Worm (Caenorhabditis elegans) whole organism, L4 larva: ENCODE measurements around the gene T01G6.1.

Experiments used
- F37D6.2 ChIP-seq: sonication (generic microtip); optimal IDR thresholded peaks from 2 replicates; lab custom pipeline; 2016; ENCODE audit warnings: mild to moderate bottlenecking, missing genetic modification characterization, missing compliant biosample characterization
- F49E8.2 ChIP-seq: sonication (generic microtip); optimal IDR thresholded peaks from 2 replicates; lab custom pipeline; 2016; ENCODE audit warnings: missing compliant biosample characterization, mild to moderate bottlenecking, missing genetic modification characterization, borderline replicate concordance
- Y105C5A.15 ChIP-seq: fragments of 200-800 bp; sonication (Bioruptor generic); IDR thresholded peaks from 2 replicates; pipeline ENCODE4 v1.3.6; 2022; ENCODE audit warnings: missing genetic modification characterization, missing compliant biosample characterization
- Y5F2A.4 ChIP-seq: fragments of 200-800 bp; sonication (Bioruptor generic); optimal IDR thresholded peaks from 2 replicates; lab custom pipeline; 2018; ENCODE audit warnings: mild to moderate bottlenecking, missing genetic modification characterization, missing compliant biosample characterization
- ZK337.2 ChIP-seq: fragments of 200-800 bp; sonication (Bioruptor generic); IDR thresholded peaks from 2 replicates; pipeline ENCODE4 v1.3.6; 2022; ENCODE audit warnings: missing genetic modification reagents, missing genetic modification characterization, missing compliant biosample characterization
- ceh-32 ChIP-seq: sonication (generic microtip); optimal IDR thresholded peaks from 2 replicates; lab custom pipeline; 2016; ENCODE audit warnings: mild to moderate bottlenecking, missing genetic modification characterization, missing compliant biosample characterization; ENCODE audit not compliant: poor library complexity
- daf-16 ChIP-seq, 3 experiments: sonication (generic microtip); optimal IDR thresholded peaks; 2 replicates each; lab custom pipeline; 2016 to 2017; ENCODE audit warnings: missing genetic modification characterization in 3 of 3, missing genetic modification reagents in 3 of 3, mild to moderate bottlenecking in 2 of 3, missing compliant biosample characterization in 2 of 3, missing biosample characterization in 1 of 3, moderate library complexity in 1 of 3
- daf-19 ChIP-seq: fragments of 200-800 bp; sonication (Bioruptor generic); conservative IDR thresholded peaks from 2 replicates; pipeline ENCODE4 v1.3.6; 2022; ENCODE audit warnings: missing genetic modification characterization, missing compliant biosample characterization
- daf-8 ChIP-seq: fragments of 200-800 bp; sonication (Bioruptor generic); IDR thresholded peaks from 2 replicates; pipeline ENCODE4 v1.3.6; 2022; ENCODE audit warnings: missing genetic modification characterization, missing compliant biosample characterization
- dmd-6 ChIP-seq: fragments of 200-800 bp; sonication (Bioruptor generic); IDR thresholded peaks from 2 replicates; pipeline ENCODE4 v1.3.6; 2022; ENCODE audit warnings: missing genetic modification reagents, missing genetic modification characterization, missing compliant biosample characterization
- dmd-8 ChIP-seq: fragments of 200-800 bp; sonication (Bioruptor generic); IDR thresholded peaks from 2 replicates; pipeline ENCODE4 v1.3.6; 2022; ENCODE audit warnings: missing genetic modification characterization, missing compliant biosample characterization
- dmd-9 ChIP-seq: fragments of 200-800 bp; sonication (Bioruptor generic); IDR thresholded peaks from 2 replicates; pipeline ENCODE4 v1.3.6; 2022; ENCODE audit warnings: missing genetic modification reagents, missing genetic modification characterization, missing compliant biosample characterization
- duxl-1 ChIP-seq: sonication (generic microtip); optimal IDR thresholded peaks from 2 replicates; lab custom pipeline; 2016; ENCODE audit warnings: mild to moderate bottlenecking, missing genetic modification characterization, moderate library complexity, missing compliant biosample characterization; ENCODE audit not compliant: poor library complexity
- dve-1 ChIP-seq: sonication (generic microtip); optimal IDR thresholded peaks from 2 replicates; lab custom pipeline; 2017; ENCODE audit warnings: antibody characterized with exemption, mild to moderate bottlenecking, missing genetic modification characterization, missing compliant biosample characterization; ENCODE audit not compliant: insufficient read depth
- egl-43 ChIP-seq: fragments of 200-800 bp; sonication (Bioruptor generic); IDR thresholded peaks from 2 replicates; pipeline ENCODE4 v1.3.6; 2022; ENCODE audit warnings: missing genetic modification reagents, missing genetic modification characterization, missing compliant biosample characterization
- hlh-11 ChIP-seq: fragments of 200-800 bp; sonication (Bioruptor generic); optimal IDR thresholded peaks from 2 replicates; lab custom pipeline; 2018; ENCODE audit warnings: mild to moderate bottlenecking, missing genetic modification characterization, missing compliant biosample characterization
- hlh-30 ChIP-seq: sonication (generic microtip); optimal IDR thresholded peaks from 2 replicates; lab custom pipeline; 2017; ENCODE audit warnings: antibody characterized with exemption, mild to moderate bottlenecking, missing genetic modification characterization, missing compliant biosample characterization; ENCODE audit not compliant: insufficient read depth
- lin-13 ChIP-seq: fragments of 150-350 bp; optimal IDR thresholded peaks from 2 replicates; lab custom pipeline; 2014; ENCODE audit warnings: missing biosample characterization, missing genetic modification reagents, missing genetic modification characterization
- lin-38 ChIP-seq: fragments of 200-800 bp; sonication (Bioruptor generic); IDR thresholded peaks from 2 replicates; pipeline ENCODE4 v1.3.6; 2022; ENCODE audit warnings: missing genetic modification reagents, missing genetic modification characterization, missing compliant biosample characterization
- lir-3 ChIP-seq: sonication (generic microtip); optimal IDR thresholded peaks from 2 replicates; lab custom pipeline; 2016; ENCODE audit warnings: mild to moderate bottlenecking, missing genetic modification characterization, missing compliant biosample characterization
- lsy-2 ChIP-seq, 2 experiments: fragments of 150-350 bp in 1 of 2; sonication (generic microtip) in 1 of 2; optimal IDR thresholded peaks; 2 replicates each; lab custom pipeline; 2014 to 2017; ENCODE audit warnings: missing biosample characterization in 2 of 2, missing genetic modification characterization in 2 of 2
- madf-5 ChIP-seq, 2 experiments: fragments of 200-800 bp; sonication (Bioruptor generic); IDR thresholded peaks; 2 replicates each; pipeline ENCODE4 v1.3.6; 2022; ENCODE audit warnings: missing compliant biosample characterization in 2 of 2, missing genetic modification characterization in 2 of 2
- mdl-1 ChIP-seq, 2 experiments: fragments of 150-350 bp in 1 of 2; sonication (generic microtip) in 1 of 2; optimal IDR thresholded peaks; 2 replicates each; lab custom pipeline; 2014 to 2017; ENCODE audit warnings: missing biosample characterization in 2 of 2, missing genetic modification characterization in 2 of 2
- mep-1 ChIP-seq: fragments of 150-350 bp; sonication (generic microtip); optimal IDR thresholded peaks from 3 replicates; lab custom pipeline; 2014; ENCODE audit warnings: missing biosample characterization, missing genetic modification characterization
- nhr-102 ChIP-seq: sonication (generic microtip); optimal IDR thresholded peaks from 2 replicates; lab custom pipeline; 2016; ENCODE audit warnings: mild to moderate bottlenecking, missing genetic modification characterization, moderate library complexity, missing compliant biosample characterization
- nhr-25 ChIP-seq: sonication (generic microtip); optimal IDR thresholded peaks from 2 replicates; lab custom pipeline; 2017; ENCODE audit warnings: missing genetic modification characterization, mild to moderate bottlenecking, missing compliant biosample characterization, antibody characterized with exemption, moderate library complexity, borderline replicate concordance; ENCODE audit not compliant: insufficient read depth
- nhr-28 ChIP-seq: fragments of 150-350 bp; optimal IDR thresholded peaks from 2 replicates; lab custom pipeline; 2014; ENCODE audit warnings: missing biosample characterization, missing genetic modification characterization
- nhr-41 ChIP-seq: fragments of 200-800 bp; sonication (Bioruptor generic); IDR thresholded peaks from 2 replicates; pipeline ENCODE4 v1.3.6; 2022; ENCODE audit warnings: missing genetic modification reagents, missing genetic modification characterization, missing compliant biosample characterization
- nhr-48 ChIP-seq: sonication (generic microtip); optimal IDR thresholded peaks from 2 replicates; lab custom pipeline; 2016; ENCODE audit warnings: mild to moderate bottlenecking, missing genetic modification characterization, missing compliant biosample characterization
- nhr-77 ChIP-seq: fragments of 150-350 bp; optimal IDR thresholded peaks from 2 replicates; lab custom pipeline; 2014; ENCODE audit warnings: missing biosample characterization, missing genetic modification characterization
- pha-4 ChIP-seq, 2 experiments: fragments of 150-350 bp in 1 of 2; fragments of 200-800 bp in 1 of 2; sonication (Bioruptor generic) in 1 of 2; IDR thresholded peaks in 1 of 2; optimal IDR thresholded peaks in 1 of 2; 2 replicates each; pipeline versions ENCODE4 v1.3.6 to Lab custom; 2014 to 2022; ENCODE audit warnings: missing genetic modification characterization in 2 of 2, missing genetic modification reagents in 2 of 2, missing biosample characterization in 1 of 2, missing compliant biosample characterization in 1 of 2
- pqm-1 ChIP-seq: sonication (generic microtip); optimal IDR thresholded peaks from 2 replicates; lab custom pipeline; 2017; ENCODE audit warnings: missing biosample characterization, missing genetic modification characterization
- rbr-2 ChIP-seq: sonication (generic microtip); optimal IDR thresholded peaks from 2 replicates; lab custom pipeline; 2016; ENCODE audit warnings: missing genotype, missing genetic modification characterization, missing compliant biosample characterization
- sdz-12 ChIP-seq: fragments of 200-800 bp; sonication (Bioruptor generic); optimal IDR thresholded peaks from 2 replicates; lab custom pipeline; 2018; ENCODE audit warnings: mild to moderate bottlenecking, missing genetic modification characterization, missing compliant biosample characterization
- snpc-4 ChIP-seq: fragments of 150-350 bp; optimal IDR thresholded peaks from 2 replicates; lab custom pipeline; 2014; ENCODE audit warnings: missing biosample characterization, missing genetic modification characterization
- spr-3 ChIP-seq: fragments of 200-800 bp; sonication (Bioruptor generic); optimal IDR thresholded peaks from 2 replicates; lab custom pipeline; 2018; ENCODE audit warnings: mild to moderate bottlenecking, missing genetic modification characterization, missing compliant biosample characterization
- tag-97 ChIP-seq: fragments of 200-800 bp; sonication (Bioruptor generic); IDR thresholded peaks from 2 replicates; pipeline ENCODE4 v1.3.6; 2022; ENCODE audit warnings: missing genetic modification characterization, missing compliant biosample characterization
- unc-130 ChIP-seq: sonication (generic microtip); optimal IDR thresholded peaks from 2 replicates; lab custom pipeline; 2016; ENCODE audit warnings: missing genetic modification reagents, missing genetic modification characterization, missing compliant biosample characterization
- unc-62 ChIP-seq, 3 experiments: fragments of 150-350 bp in 1 of 3; sonication (generic microtip); optimal IDR thresholded peaks in 2 of 3; peaks in 1 of 3; 1 replicate in 1 of 3; 2 replicates in 2 of 3; lab custom pipeline; 2014 to 2017; ENCODE audit warnings: missing biosample characterization in 3 of 3, missing genetic modification characterization in 3 of 3, missing genetic modification reagents in 3 of 3, missing genotype in 1 of 3
- zag-1 ChIP-seq: fragments of 150-350 bp; optimal IDR thresholded peaks from 2 replicates; lab custom pipeline; 2014; ENCODE audit warnings: missing biosample characterization, missing genetic modification characterization
- zfp-2 ChIP-seq: sonication (generic microtip); optimal IDR thresholded peaks from 2 replicates; lab custom pipeline; 2016; ENCODE audit warnings: mild to moderate bottlenecking, missing genetic modification characterization, missing compliant biosample characterization
- ztf-7 ChIP-seq: fragments of 150-350 bp; optimal IDR thresholded peaks from 2 replicates; lab custom pipeline; 2014; ENCODE audit warnings: missing biosample characterization, missing genetic modification characterization

T01G6.1 gene

DNA sequence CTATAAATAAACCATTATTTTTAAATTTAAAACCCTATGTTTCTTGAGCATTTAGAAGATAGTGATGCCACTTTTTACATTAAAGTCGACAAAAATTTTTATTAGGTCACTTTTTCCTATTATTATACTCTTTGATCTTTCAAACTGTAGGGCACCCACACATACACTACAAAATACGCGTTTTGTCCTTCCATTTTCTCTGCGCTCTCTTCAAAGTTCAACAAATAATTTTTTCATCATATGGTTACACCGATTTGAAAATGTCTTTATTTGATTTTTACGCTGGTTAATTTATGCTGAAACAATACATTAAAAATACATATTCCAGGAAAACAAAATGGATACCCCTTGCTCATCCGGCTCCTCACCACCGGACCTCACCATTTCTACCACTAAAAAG is 35.2 kb upstream of the T01G6.1 start, which contains the start of gene nhr-202:
TSS of gene nhr-202 (plus strand) at position 326 of the 400 bp plus-strand sequence.
- TF ChIP-seq nhr-28 (peak; percentile 100), hlh-11 (tag; lab: Kevin White, UChicago) (peak; percentile 47), nhr-77 (tag; lab: Kevin White, UChicago) (peak; percentile 86), nhr-102 (tag; lab: Kevin White, UChicago) (peak; percentile 43), F49E8.2 (tag; lab: Kevin White, UChicago) (no peak), dve-1 (peak; percentile 58), mep-1 (peak; percentile 32), nhr-48 (peak; percentile 35), pqm-1 (peak; percentile 24), lir-3 (tag; lab: Kevin White, UChicago) (no peak), Y105C5A.15 (GFP tag; lab: Robert Waterston, UW) (no peak), hlh-30 (tag; lab: Kevin White, UChicago) (peak; percentile 12), dmd-8 (GFP tag; lab: Robert Waterston, UW) (no peak), lsy-2 (tag; optimal IDR thresholded peaks at IDR 0.05; lab: Kevin White, UChicago) (peak in 1 of 2 experiments; percentile 16), zag-1 (tag; lab: Kevin White, UChicago) (no peak), daf-8 (GFP tag; lab: Robert Waterston, UW) (no peak), daf-16 (GFP tag; optimal IDR thresholded peaks at IDR 0.05; lab: Kevin White, UChicago) (no peak), daf-16 (tag; optimal IDR thresholded peaks at IDR 0.05; lab: Kevin White, UChicago) (peak; percentile 59), ztf-7 (tag; lab: Kevin White, UChicago) (peak; percentile 76), dmd-6 (peak; percentile 75)

DNA sequence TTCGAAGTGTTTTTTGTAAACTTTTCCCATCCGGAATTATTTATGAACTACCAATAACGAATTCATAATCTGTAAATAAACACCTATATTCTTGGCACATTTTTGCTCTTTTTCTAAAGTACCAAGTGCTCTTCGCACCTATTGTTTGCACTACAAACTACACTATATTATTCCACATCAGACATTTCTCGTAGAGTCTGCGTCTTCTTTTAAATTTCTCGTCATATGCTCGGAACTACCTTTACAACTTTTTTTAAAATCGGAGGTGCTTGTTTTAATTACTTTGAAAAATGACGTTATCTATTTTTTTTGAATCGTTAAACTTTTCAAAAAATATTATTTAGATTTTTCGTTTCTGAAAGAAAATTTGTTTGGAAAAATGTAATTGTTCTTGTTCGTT is 32.7 kb upstream of the T01G6.1 start, which contains the start of gene nhr-201:
TSS of gene nhr-201 (plus strand) at position 29 of the 400 bp plus-strand sequence.
- no peak for TF ChIP-seq unc-62 (GFP tag; optimal IDR thresholded peaks at IDR 0.05 in 1 of 2; lab: Kevin White, UChicago)
- no peak for TF ChIP-seq unc-62 (tag; optimal IDR thresholded peaks at IDR 0.05; lab: Kevin White, UChicago)
- no peak for TF ChIP-seq zag-1 (tag; lab: Kevin White, UChicago)
- no peak for TF ChIP-seq lin-13 (GFP tag; lab: Kevin White, UChicago)
- peak; percentile 3 for TF ChIP-seq nhr-48
- peak; percentile 18 for TF ChIP-seq mep-1
- peak; percentile 59 for TF ChIP-seq hlh-30 (tag; lab: Kevin White, UChicago)
- no peak for TF ChIP-seq nhr-102 (tag; lab: Kevin White, UChicago)
- peak in 1 of 2 experiments; percentile 25 for TF ChIP-seq lsy-2 (tag; optimal IDR thresholded peaks at IDR 0.05; lab: Kevin White, UChicago)
- no peak for TF ChIP-seq daf-16 (GFP tag; optimal IDR thresholded peaks at IDR 0.05; lab: Kevin White, UChicago)
- TF ChIP-seq daf-16 (tag; optimal IDR thresholded peaks at IDR 0.05; lab: Kevin White, UChicago) = peak; percentile 60
- TF ChIP-seq dve-1 = peak; percentile 64
- no peak for TF ChIP-seq madf-5 (GFP tag; IDR thresholded peaks at IDR 0.05; lab: Robert Waterston, UW)
- TF ChIP-seq dmd-6 = peak; percentile 46; the same call in 1 of the 2 replicates
- TF ChIP-seq nhr-28 = peak; percentile 95
- TF ChIP-seq, all 104 proteins: peak for 8

DNA sequence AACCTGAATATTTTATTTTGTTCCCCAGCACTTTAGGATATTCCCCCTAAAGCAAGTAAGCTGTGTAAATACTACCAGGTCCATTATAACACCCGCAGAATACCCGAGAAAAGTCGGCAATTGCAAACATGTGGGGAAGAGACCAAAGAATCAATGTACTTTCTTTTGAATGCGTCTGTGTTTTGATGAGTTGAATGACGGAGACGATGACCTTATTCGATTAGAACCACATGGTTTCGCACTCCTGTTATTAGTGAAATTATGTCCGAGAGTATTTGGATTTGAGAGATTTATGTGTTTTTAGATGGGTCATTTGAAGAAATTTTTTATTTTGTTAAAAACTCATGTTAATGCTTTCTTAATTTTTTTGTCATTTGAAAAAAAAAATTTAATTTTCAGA is 32.1 kb upstream of the T01G6.1 start:
- TF ChIP-seq sdz-12 (GFP tag; lab: Kevin White, UChicago) (no peak), tag-97 (no peak), dmd-9 (no peak), hlh-30 (tag; lab: Kevin White, UChicago) (peak; percentile 20), nhr-41 (no peak), unc-62 (GFP tag; optimal IDR thresholded peaks at IDR 0.05 in 1 of 2; lab: Kevin White, UChicago) (peak in 1 of 2 experiments; percentile 73), unc-62 (tag; optimal IDR thresholded peaks at IDR 0.05; lab: Kevin White, UChicago) (no peak), ZK337.2 (GFP tag; lab: Robert Waterston, UW) (no peak), nhr-28 (peak; percentile 46), lin-38 (GFP tag; lab: Robert Waterston, UW) (no peak), spr-3 (GFP tag; lab: Kevin White, UChicago) (no peak), pha-4 (GFP tag; IDR thresholded peaks at IDR 0.05; lab: Robert Waterston, UW) (no peak), pha-4 (tag; optimal IDR thresholded peaks at IDR 0.05; lab: Kevin White, UChicago) (no peak), rbr-2 (tag; lab: Kevin White, UChicago) (no peak), egl-43 (no peak), Y5F2A.4 (GFP tag; lab: Kevin White, UChicago) (no peak), mdl-1 (tag; optimal IDR thresholded peaks at IDR 0.05; lab: Kevin White, UChicago) (peak in 1 of 2 experiments; percentile 2), snpc-4 (tag; lab: Kevin White, UChicago) (no peak), F37D6.2 (no peak), nhr-102 (tag; lab: Kevin White, UChicago) (no peak), ceh-32 (tag; lab: Kevin White, UChicago) (no peak), lir-3 (tag; lab: Kevin White, UChicago) (no peak), daf-16 (GFP tag; optimal IDR thresholded peaks at IDR 0.05; lab: Kevin White, UChicago) (no peak), daf-16 (tag; optimal IDR thresholded peaks at IDR 0.05; lab: Kevin White, UChicago) (no peak), unc-130 (no peak), nhr-25 (tag; lab: Kevin White, UChicago) (no peak), zfp-2 (no peak), daf-19 (GFP tag; lab: Robert Waterston, UW) (no peak), duxl-1 (tag; lab: Kevin White, UChicago) (peak; percentile 23)
